Fruit fly (Drosophila melanogaster) whole organism, embryonic: ENCODE data around the gene Tpst.
A peak's percentile ranks its signal among the peaks of the same experiment; 100 is the strongest.

ENCODE experiments used
- Aef1 ChIP-seq: fragments of 200-800 bp; sonication (Bioruptor generic); IDR thresholded peaks from 3 replicates; pipeline ENCODE4 v1.3.6; 2022; ENCODE audit warnings: missing biosample characterization, missing genetic modification characterization
- B-H1 ChIP-seq: fragments of 200-800 bp; sonication (Bioruptor generic); IDR thresholded peaks from 3 replicates; pipeline ENCODE4 v1.3.6; 2022; ENCODE audit warnings: missing biosample characterization, missing genetic modification characterization
- Blimp-1 ChIP-seq: fragments of 200-800 bp; sonication (Bioruptor generic); optimal IDR thresholded peaks from 3 replicates; lab custom pipeline; 2018; ENCODE audit warnings: missing biosample characterization, missing genetic modification characterization, mild to moderate bottlenecking, moderate library complexity, missing genetic modification reagents
- C15 ChIP-seq: fragments of 200-800 bp; sonication (Bioruptor generic); IDR thresholded peaks from 3 replicates; pipeline ENCODE4 v1.3.6; 2022; ENCODE audit warnings: missing biosample characterization, missing genetic modification characterization
- CG1024 ChIP-seq: fragments of 200-800 bp; sonication (Bioruptor generic); IDR thresholded peaks from 2 replicates; pipeline ENCODE4 v1.3.6; 2022; ENCODE audit warnings: missing biosample characterization, missing genetic modification characterization
- CG11456 ChIP-seq: fragments of 200-800 bp; sonication (Bioruptor generic); IDR thresholded peaks from 3 replicates; pipeline ENCODE4 v1.3.6; 2022; ENCODE audit warnings: missing biosample characterization, missing genetic modification characterization
- CG13894 ChIP-seq: fragments of 200-800 bp; sonication (Bioruptor generic); optimal IDR thresholded peaks from 3 replicates; lab custom pipeline; 2018; ENCODE audit warnings: missing biosample characterization, mild to moderate bottlenecking, missing genetic modification characterization, moderate library complexity
- CG14014 ChIP-seq: fragments of 200-800 bp; sonication (Bioruptor generic); IDR thresholded peaks from 2 replicates; pipeline ENCODE4 v1.3.6; 2022; ENCODE audit warnings: missing biosample characterization, missing genetic modification characterization
- CG15269 ChIP-seq: fragments of 200-800 bp; sonication (Bioruptor generic); optimal IDR thresholded peaks from 2 replicates; lab custom pipeline; 2018; ENCODE audit warnings: missing biosample characterization, mild to moderate bottlenecking, missing genetic modification characterization, moderate library complexity
- CG15601 ChIP-seq: fragments of 200-800 bp; sonication (Bioruptor generic); optimal IDR thresholded peaks from 3 replicates; lab custom pipeline; 2019; ENCODE audit warnings: missing biosample characterization, mild to moderate bottlenecking, missing genetic modification characterization, moderate library complexity
- CG16815 ChIP-seq: fragments of 200-800 bp; sonication (Bioruptor generic); optimal IDR thresholded peaks from 3 replicates; lab custom pipeline; 2017; ENCODE audit warnings: missing biosample characterization, mild to moderate bottlenecking, missing genetic modification characterization
- CG2116 ChIP-seq: fragments of 200-800 bp; sonication (Bioruptor generic); optimal IDR thresholded peaks from 3 replicates; lab custom pipeline; 2018; ENCODE audit warnings: missing biosample characterization, mild to moderate bottlenecking, missing genetic modification characterization
- CG2678 ChIP-seq: fragments of 200-800 bp; sonication (Bioruptor generic); optimal IDR thresholded peaks from 3 replicates; lab custom pipeline; 2019; ENCODE audit warnings: missing biosample characterization, mild to moderate bottlenecking, missing genetic modification characterization, moderate library complexity
- CG3065 ChIP-seq: fragments of 200-800 bp; sonication (Bioruptor generic); optimal IDR thresholded peaks from 2 replicates; lab custom pipeline; 2016; ENCODE audit warnings: missing biosample characterization, missing genetic modification characterization
- CG3847 ChIP-seq: fragments of 200-800 bp; sonication (Bioruptor generic); IDR thresholded peaks from 2 replicates; pipeline ENCODE4 v1.3.6; 2022; ENCODE audit warnings: missing biosample characterization, missing genetic modification characterization
- CG4424 ChIP-seq: fragments of 200-800 bp; sonication (Bioruptor generic); optimal IDR thresholded peaks from 3 replicates; lab custom pipeline; 2016; ENCODE audit warnings: missing biosample characterization, missing genetic modification characterization
- CG6791 ChIP-seq: fragments of 200-800 bp; sonication (Bioruptor generic); IDR thresholded peaks from 3 replicates; pipeline ENCODE4 v1.3.6; 2022; ENCODE audit warnings: missing biosample characterization, missing genetic modification characterization; ENCODE audit not compliant: partially characterized antibody
- CG7271 ChIP-seq: fragments of 200-800 bp; sonication (Bioruptor generic); optimal IDR thresholded peaks from 2 replicates; lab custom pipeline; 2018; ENCODE audit warnings: missing biosample characterization, mild to moderate bottlenecking, missing genetic modification characterization, moderate library complexity
- CG7357 ChIP-seq: fragments of 200-800 bp; sonication (Bioruptor generic); IDR thresholded peaks from 3 replicates; pipeline ENCODE4 v1.3.6; 2022; ENCODE audit warnings: missing biosample characterization, missing genetic modification characterization
- CG7372 ChIP-seq: fragments of 200-800 bp; sonication (Bioruptor generic); IDR thresholded peaks from 2 replicates; pipeline ENCODE4 v1.3.6; 2022; ENCODE audit warnings: missing biosample characterization, missing genetic modification characterization
- CG7556 ChIP-seq: fragments of 200-800 bp; sonication (Bioruptor generic); optimal IDR thresholded peaks from 2 replicates; lab custom pipeline; 2017; ENCODE audit warnings: missing biosample characterization, mild to moderate bottlenecking, missing genetic modification characterization
- CG8924 ChIP-seq: fragments of 200-800 bp; optimal IDR thresholded peaks from 3 replicates; lab custom pipeline; 2019; ENCODE audit warnings: missing biosample characterization, mild to moderate bottlenecking, missing genetic modification characterization, moderate library complexity
- CG8944 ChIP-seq: fragments of 200-800 bp; sonication (Bioruptor generic); optimal IDR thresholded peaks from 3 replicates; lab custom pipeline; 2016; ENCODE audit warnings: missing biosample characterization, missing genetic modification characterization
- CG9609 ChIP-seq: fragments of 200-800 bp; sonication (Bioruptor generic); optimal IDR thresholded peaks from 3 replicates; lab custom pipeline; 2016; ENCODE audit warnings: missing biosample characterization, missing genetic modification characterization
- E2f2 ChIP-seq: fragments of 200-800 bp; sonication (Bioruptor generic); IDR thresholded peaks from 2 replicates; pipeline ENCODE4 v1.3.6; 2022; ENCODE audit warnings: missing biosample characterization, missing genetic modification characterization
- HHEX ChIP-seq: fragments of 200-800 bp; sonication (Bioruptor generic); optimal IDR thresholded peaks from 3 replicates; lab custom pipeline; 2017; ENCODE audit warnings: missing biosample characterization, mild to moderate bottlenecking, missing genetic modification characterization, missing genetic modification reagents
- HLHmδ ChIP-seq: fragments of 200-800 bp; sonication (Bioruptor generic); optimal IDR thresholded peaks from 2 replicates; lab custom pipeline; 2018; ENCODE audit warnings: missing biosample characterization, mild to moderate bottlenecking, missing genetic modification characterization, moderate library complexity
- Jarid2 ChIP-seq: fragments of 200-800 bp; sonication (Bioruptor generic); optimal IDR thresholded peaks from 3 replicates; lab custom pipeline; 2017; ENCODE audit warnings: mild to moderate bottlenecking, missing biosample characterization, missing genetic modification reagents, missing genetic modification characterization
- Max ChIP-seq: fragments of 200-800 bp; sonication (Bioruptor generic); optimal IDR thresholded peaks from 2 replicates; lab custom pipeline; 2016; ENCODE audit warnings: missing biosample characterization, mild to moderate bottlenecking, missing genetic modification characterization
- Opbp ChIP-seq: fragments of 200-800 bp; sonication (Bioruptor generic); IDR thresholded peaks from 3 replicates; pipeline ENCODE4 v1.3.6; 2022; ENCODE audit warnings: missing biosample characterization, missing genetic modification characterization; ENCODE audit not compliant: partially characterized antibody
- Scr ChIP-seq: fragments of 200-800 bp; sonication (Bioruptor generic); IDR thresholded peaks from 2 replicates; pipeline ENCODE4 v1.3.6; 2022; ENCODE audit warnings: missing biosample characterization, missing genetic modification characterization; ENCODE audit not compliant: partially characterized antibody
- Usf ChIP-seq: fragments of 200-800 bp; sonication (Bioruptor generic); optimal IDR thresholded peaks from 2 replicates; lab custom pipeline; 2017; ENCODE audit warnings: missing genotype, missing biosample characterization, missing genetic modification characterization
- Xrp1 ChIP-seq: fragments of 200-800 bp; sonication (Bioruptor generic); IDR thresholded peaks from 2 replicates; pipeline ENCODE4 v1.3.6; 2022; ENCODE audit warnings: missing biosample characterization, missing genetic modification characterization
- az2 ChIP-seq: fragments of 200-800 bp; sonication (Bioruptor generic); optimal IDR thresholded peaks from 3 replicates; lab custom pipeline; 2016; ENCODE audit warnings: missing biosample characterization, missing genetic modification characterization
- bowl ChIP-seq: fragments of 200-800 bp; sonication (Bioruptor generic); IDR thresholded peaks from 2 replicates; pipeline ENCODE4 v1.3.6; 2022; ENCODE audit warnings: missing biosample characterization, missing genetic modification characterization
- cato ChIP-seq: fragments of 200-800 bp; sonication (Bioruptor generic); optimal IDR thresholded peaks from 2 replicates; lab custom pipeline; 2016; ENCODE audit warnings: missing biosample characterization, missing genetic modification characterization, borderline replicate concordance
- chif ChIP-seq, 2 experiments: fragments of 200-800 bp; sonication (Bioruptor generic); optimal IDR thresholded peaks; 3 replicates each; lab custom pipeline; 2016; ENCODE audit warnings: missing biosample characterization in 2 of 2, missing genetic modification characterization in 2 of 2
- dimm ChIP-seq: fragments of 200-800 bp; sonication (Bioruptor generic); IDR thresholded peaks from 2 replicates; pipeline ENCODE4 v1.3.6; 2022; ENCODE audit warnings: missing biosample characterization, missing genetic modification characterization
- ewg ChIP-seq: fragments of 200-800 bp; sonication (Bioruptor generic); optimal IDR thresholded peaks from 3 replicates; lab custom pipeline; 2017; ENCODE audit warnings: mild to moderate bottlenecking, missing biosample characterization, missing genetic modification reagents, missing genetic modification characterization
- grau ChIP-seq: fragments of 200-800 bp; optimal IDR thresholded peaks from 3 replicates; lab custom pipeline; 2019; ENCODE audit warnings: missing biosample characterization, mild to moderate bottlenecking, missing genetic modification characterization, moderate library complexity
- hbn ChIP-seq: fragments of 200-800 bp; sonication (Bioruptor generic); IDR thresholded peaks from 2 replicates; pipeline ENCODE4 v1.3.6; 2022; ENCODE audit warnings: missing biosample characterization, missing genetic modification characterization; ENCODE audit not compliant: partially characterized antibody
- her ChIP-seq: fragments of 200-800 bp; sonication (Bioruptor generic); optimal IDR thresholded peaks from 2 replicates; lab custom pipeline; 2016; ENCODE audit warnings: missing biosample characterization, missing genetic modification characterization
- mirr ChIP-seq: fragments of 200-800 bp; sonication (Bioruptor generic); optimal IDR thresholded peaks from 3 replicates; lab custom pipeline; 2018; ENCODE audit warnings: missing biosample characterization, mild to moderate bottlenecking, missing genetic modification characterization
- nerfin-1 ChIP-seq: fragments of 200-800 bp; sonication (Bioruptor generic); optimal IDR thresholded peaks from 3 replicates; lab custom pipeline; 2019; ENCODE audit warnings: missing biosample characterization, mild to moderate bottlenecking, missing genetic modification characterization, moderate library complexity
- pb ChIP-seq: fragments of 200-800 bp; sonication (Bioruptor generic); optimal IDR thresholded peaks from 3 replicates; lab custom pipeline; 2016; ENCODE audit warnings: missing biosample characterization, missing genetic modification characterization
- sim ChIP-seq: fragments of 200-800 bp; sonication (Bioruptor generic); IDR thresholded peaks from 2 replicates; pipeline ENCODE4 v1.3.6; 2022; ENCODE audit warnings: missing biosample characterization, missing genetic modification characterization
- slp2 ChIP-seq: fragments of 200-800 bp; sonication (Bioruptor generic); optimal IDR thresholded peaks from 2 replicates; lab custom pipeline; 2016; ENCODE audit warnings: missing biosample characterization, missing genetic modification characterization
- so ChIP-seq: fragments of 200-800 bp; sonication (Bioruptor generic); IDR thresholded peaks from 3 replicates; pipeline ENCODE4 v1.3.6; 2022; ENCODE audit warnings: missing biosample characterization, missing genetic modification characterization
- sqz ChIP-seq: fragments of 200-800 bp; sonication (Bioruptor generic); optimal IDR thresholded peaks from 3 replicates; lab custom pipeline; 2018; ENCODE audit warnings: missing biosample characterization, mild to moderate bottlenecking, missing genetic modification characterization
- tup ChIP-seq: fragments of 200-800 bp; sonication (Bioruptor generic); optimal IDR thresholded peaks from 2 replicates; lab custom pipeline; 2016; ENCODE audit warnings: missing biosample characterization, mild to moderate bottlenecking, missing genetic modification characterization, moderate library complexity
- zfh1 ChIP-seq: fragments of 200-800 bp; sonication (Bioruptor generic); IDR thresholded peaks from 3 replicates; pipeline ENCODE4 v1.3.6; 2022; ENCODE audit warnings: missing biosample characterization, missing genetic modification characterization

Gene Tpst

DNA sequence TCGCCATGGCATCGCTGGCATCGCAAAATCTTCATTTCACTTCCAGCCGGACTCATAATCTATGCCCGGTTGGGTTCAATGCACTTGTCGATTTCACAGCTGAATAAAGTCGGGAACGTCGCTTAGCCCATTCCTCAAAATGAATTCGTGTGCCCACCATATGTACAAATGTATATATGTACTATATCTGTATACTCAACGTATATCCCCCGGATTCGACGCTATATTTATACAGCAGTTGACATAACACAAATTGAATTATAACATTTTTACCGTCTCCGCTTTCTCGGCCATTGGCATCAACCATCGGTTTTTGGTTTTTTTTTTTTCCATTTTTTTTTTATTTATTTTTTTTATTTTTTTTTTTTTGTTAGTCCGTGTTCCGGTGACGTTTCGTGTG is 6.6 kb downstream of the Tpst start (continued):
- TF ChIP-seq mirr (GFP tag; lab: Kevin White, UChicago) (peak; percentile 1), CG13894 (no peak), cato (GFP tag; lab: Kevin White, UChicago) (no peak), CG15269 (no peak), slp2 (GFP tag; lab: Kevin White, UChicago) (no peak), zfh1 (no peak), Opbp (no peak), az2 (GFP tag; lab: Kevin White, UChicago) (no peak), ewg (GFP tag; lab: Kevin White, UChicago) (no peak), sqz (GFP tag; lab: Kevin White, UChicago) (peak; percentile 20), CG3847 (GFP tag; lab: Robert Waterston, UW) (no peak), Aef1 (GFP tag; lab: Robert Waterston, UW) (no peak), so (GFP tag; lab: Robert Waterston, UW) (no peak), CG1024 (GFP tag; lab: Robert Waterston, UW) (no peak), Xrp1 (GFP tag; lab: Robert Waterston, UW) (no peak), CG14014 (GFP tag; lab: Robert Waterston, UW) (peak; percentile 56; the same call in 1 of the 2 replicates), nerfin-1 (tag; lab: Kevin White, UChicago) (no peak), Usf (GFP tag; lab: Kevin White, UChicago) (no peak), HLHmδ (GFP tag; lab: Kevin White, UChicago) (peak; percentile 29), tup (no peak), CG7556 (GFP tag; lab: Kevin White, UChicago) (no peak), her (GFP tag; lab: Kevin White, UChicago) (no peak), CG15601 (tag; lab: Kevin White, UChicago) (peak; percentile 37), Scr (no peak), CG8944 (no peak), CG7271 (tag; lab: Kevin White, UChicago) (no peak), dimm (GFP tag; lab: Robert Waterston, UW) (no peak), CG6791 (GFP tag; lab: Robert Waterston, UW) (no peak), CG16815 (no peak), pb (no peak), grau (tag; lab: Kevin White, UChicago) (no peak), HHEX (GFP tag; lab: Kevin White, UChicago) (peak; percentile 33), CG11456 (GFP tag; lab: Robert Waterston, UW) (no peak), Max (no peak), hbn (GFP tag; lab: Robert Waterston, UW) (no peak), CG7372 (no peak), B-H1 (no peak; the same call in 2 of the 3 replicates), chif (GFP tag; optimal IDR thresholded peaks at IDR 0.05; lab: Kevin White, UChicago) (no peak), Blimp-1 (GFP tag; lab: Kevin White, UChicago) (peak; percentile 32), Jarid2 (no peak), sim (no peak), CG3065 (GFP tag; lab: Kevin White, UChicago) (no peak), E2f2 (GFP tag; lab: Robert Waterston, UW) (no peak), bowl (GFP tag; lab: Robert Waterston, UW) (no peak), CG7357 (GFP tag; lab: Robert Waterston, UW) (no peak), CG4424 (GFP tag; lab: Kevin White, UChicago) (peak; percentile 0), CG8924 (no peak), C15 (GFP tag; lab: Robert Waterston, UW) (no peak; the same call in 2 of the 3 replicates), CG2116 (GFP tag; lab: Kevin White, UChicago) (no peak), CG2678 (tag; lab: Kevin White, UChicago) (peak; percentile 38), CG9609 (no peak)
